Fruit fly (Drosophila melanogaster): Measurements from ENCODE around the gene CG11885.

CG11885 gene

DNA sequence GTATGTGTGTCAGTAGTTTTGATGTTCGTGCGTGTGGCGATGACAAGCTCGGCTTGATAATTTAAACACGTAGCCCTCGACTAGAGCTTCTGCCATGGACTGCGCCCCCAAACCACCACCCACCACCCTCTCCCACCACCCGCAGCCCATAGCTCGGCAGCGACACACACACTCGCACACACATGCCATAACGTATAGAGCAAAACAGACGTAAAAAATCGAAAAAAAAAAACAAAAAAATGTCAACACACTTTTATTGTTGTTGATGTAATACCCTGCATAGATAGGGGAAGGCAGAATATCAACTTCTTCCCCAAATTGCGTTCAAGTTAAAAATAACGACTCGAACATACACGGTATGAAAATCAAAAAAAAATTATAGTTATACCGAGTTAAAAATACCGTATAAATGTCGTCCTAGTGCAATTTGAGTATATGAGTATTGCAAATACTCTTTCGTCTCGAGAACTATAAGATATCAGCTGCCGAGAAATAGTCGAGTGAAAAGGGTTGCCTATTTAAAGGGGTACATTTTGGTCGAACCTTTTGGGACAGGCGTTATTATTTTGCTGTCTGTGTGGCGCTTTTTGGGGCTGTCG, 49.2 kb upstream of the CG11885 start (continued):
- no peak for TF ChIP-seq CG7271 (tag; optimal IDR thresholded peaks at IDR 0.05)
- peak; percentile 52 for TF ChIP-seq CG13894 (tag; optimal IDR thresholded peaks at IDR 0.05)
- peak; percentile 35 for TF ChIP-seq CG12299 (tag; optimal IDR thresholded peaks at IDR 0.05)
- peak; percentile 43 for TF ChIP-seq Spps (tag; optimal IDR thresholded peaks at IDR 0.05)
- peak; percentile 61 for TF ChIP-seq CG10209 (GFP tag; optimal IDR thresholded peaks at IDR 0.05)
- no peak for TF ChIP-seq Doc2 (GFP tag; IDR thresholded peaks at IDR 0.05)
- TF ChIP-seq schlank (tag; optimal IDR thresholded peaks at IDR 0.05): peak; percentile 59
- TF ChIP-seq yki (optimal IDR thresholded peaks at IDR 0.05): no peak
- peak; percentile 47 for TF ChIP-seq Sry-δ (GFP tag; optimal IDR thresholded peaks at IDR 0.05)
- TF ChIP-seq CG6791 (GFP tag; IDR thresholded peaks at IDR 0.05; ENCODE audit: partially characterized antibody): no peak
- peak; percentile 58 for TF ChIP-seq CG12219 (GFP tag; optimal IDR thresholded peaks at IDR 0.05)
- no peak for TF ChIP-seq BEAF-32 (GFP tag; optimal IDR thresholded peaks at IDR 0.05)
- peak; percentile 18 for TF ChIP-seq zen (tag; optimal IDR thresholded peaks at IDR 0.05)
- TF ChIP-seq CG14014 (GFP tag; IDR thresholded peaks at IDR 0.05): peak; percentile 63; the same call in 1 of the 2 replicates
- TF ChIP-seq Lim3 (GFP tag; IDR thresholded peaks at IDR 0.05): 0 out of 2 replicates have a peak, but pooled peaks have one; percentile 11
- peak; percentile 30; the same call in 1 of the 2 replicates for TF ChIP-seq CG16779 (GFP tag; IDR thresholded peaks at IDR 0.05)
- peak; percentile 77 for TF ChIP-seq stc (GFP tag; IDR thresholded peaks at IDR 0.05)
- TF ChIP-seq CG34224 (GFP tag; IDR thresholded peaks at IDR 0.05; ENCODE audit: partially characterized antibody): 0 out of 3 replicates have a peak, but pooled peaks have one; percentile 35
- TF ChIP-seq seq (GFP tag; IDR thresholded peaks at IDR 0.05): peak; percentile 79
- TF ChIP-seq Ets65A (GFP tag): peak; percentile 98
- peak; percentile 62 for TF ChIP-seq CG2875 (GFP tag; optimal IDR thresholded peaks at IDR 0.05)
- 0 out of 3 replicates have a peak, but pooled peaks have one; percentile 18 for TF ChIP-seq otp (GFP tag; IDR thresholded peaks at IDR 0.05)
- TF ChIP-seq CG18262 (tag; optimal IDR thresholded peaks at IDR 0.05): peak; percentile 54
- peak; percentile 67 for TF ChIP-seq kay (GFP tag; optimal IDR thresholded peaks at IDR 0.05)
- TF ChIP-seq fd64A (GFP tag; optimal IDR thresholded peaks at IDR 0.05): no peak
- TF ChIP-seq pb (GFP tag; optimal IDR thresholded peaks at IDR 0.05): peak; percentile 77
- TF ChIP-seq zf30C (GFP tag; optimal IDR thresholded peaks at IDR 0.05): no peak
- TF ChIP-seq Dll (GFP tag; IDR thresholded peaks at IDR 0.05; ENCODE audit: partially characterized antibody): no peak
- TF ChIP-seq CG1529 (GFP tag; optimal IDR thresholded peaks at IDR 0.05): no peak
- TF ChIP-seq btn (GFP tag; optimal IDR thresholded peaks at IDR 0.05): peak; percentile 71
- peak; percentile 90 for TF ChIP-seq D19A (tag; optimal IDR thresholded peaks at IDR 0.05)
- no peak for TF ChIP-seq CG8290 (GFP tag; optimal IDR thresholded peaks at IDR 0.05)
- TF ChIP-seq CG8290 (tag; optimal IDR thresholded peaks at IDR 0.05): no peak
- peak; percentile 74 for TF ChIP-seq Bdp1 (GFP tag; optimal IDR thresholded peaks at IDR 0.05)
- TF ChIP-seq gcm (GFP tag; optimal IDR thresholded peaks at IDR 0.05): peak; percentile 28
- TF ChIP-seq hkb (optimal IDR thresholded peaks at IDR 0.05): no peak
- peak; percentile 70 for TF ChIP-seq hkb (GFP tag; IDR thresholded peaks at IDR 0.05)
- TF ChIP-seq CG7987 (GFP tag; optimal IDR thresholded peaks at IDR 0.05): peak; percentile 35
- peak; percentile 77 for TF ChIP-seq CG34422 (GFP tag; IDR thresholded peaks at IDR 0.05)
- TF ChIP-seq Doc3 (GFP tag; IDR thresholded peaks at IDR 0.05; ENCODE audit: partially characterized antibody): no peak
- peak; percentile 37 for TF ChIP-seq gsb-n (tag; optimal IDR thresholded peaks at IDR 0.05)
- TF ChIP-seq tup (GFP tag; optimal IDR thresholded peaks at IDR 0.05): peak; percentile 62
- peak; percentile 73 for TF ChIP-seq CG17361 (GFP tag; IDR thresholded peaks at IDR 0.05)
- TF ChIP-seq Oli (tag; optimal IDR thresholded peaks at IDR 0.05): peak; percentile 87
- TF ChIP-seq dm (GFP tag; optimal IDR thresholded peaks at IDR 0.05): peak; percentile 18
- peak; percentile 82 for TF ChIP-seq kni (GFP tag; optimal IDR thresholded peaks at IDR 0.05)
- TF ChIP-seq Ravus (GFP tag; IDR thresholded peaks at IDR 0.05): no peak; the same call in 1 of the 2 replicates
- TF ChIP-seq CG18764 (GFP tag; optimal IDR thresholded peaks at IDR 0.05): peak; percentile 63
- no peak for TF ChIP-seq CkIIα-i1 (GFP tag; IDR thresholded peaks at IDR 0.05)
- peak; percentile 74; the same call in 2 of the 3 replicates for TF ChIP-seq Aef1 (GFP tag; IDR thresholded peaks at IDR 0.05)

Measured in whole organism, embryonic.